Fruit fly (Drosophila melanogaster): ENCODE measurements around the gene CG32037.
A peak's percentile ranks its signal among the peaks of the same experiment; 100 is the strongest.

The CG32037 gene

dm6 chr3L:9457619-9458092, 34.4 kb downstream of the CG32037 start, which contains the start of gene CG3437:
TSS of gene CG3437 (minus strand) at chr3L:9457669.
- TF ChIP-seq CG34367 (tag; optimal IDR thresholded peaks at IDR 0.05) (peak; percentile 99), Ets98B (GFP tag; IDR thresholded peaks at IDR 0.05) (peak; percentile 100), CG17806 (tag; optimal IDR thresholded peaks at IDR 0.05) (peak; percentile 99), rn (GFP tag; IDR thresholded peaks at IDR 0.05) (peak; percentile 100), CG8301 (tag; optimal IDR thresholded peaks at IDR 0.05) (peak; percentile 100), Snoo (tag; optimal IDR thresholded peaks at IDR 0.05) (peak; percentile 99), fd96Ca (GFP tag; IDR thresholded peaks at IDR 0.05) (peak; percentile 100), CG10348 (GFP tag; IDR thresholded peaks at IDR 0.05) (peak; percentile 99), D1 (tag; optimal IDR thresholded peaks at IDR 0.05) (no peak), Pif1B (GFP tag; optimal IDR thresholded peaks at IDR 0.05) (peak; percentile 99), CG4496 (GFP tag; IDR thresholded peaks at IDR 0.05) (peak; percentile 100), CG14655 (GFP tag; optimal IDR thresholded peaks at IDR 0.05) (peak; percentile 100), Pif1A (GFP tag; optimal IDR thresholded peaks at IDR 0.05) (peak; percentile 100), CG15710 (tag; optimal IDR thresholded peaks at IDR 0.05) (peak; percentile 100), CG12605 (GFP tag; IDR thresholded peaks at IDR 0.05) (peak; percentile 100), CG13204 (GFP tag; optimal IDR thresholded peaks at IDR 0.05) (peak; percentile 98), CG8159 (tag; optimal IDR thresholded peaks at IDR 0.05) (peak; percentile 99), EcR (GFP tag; optimal IDR thresholded peaks at IDR 0.05) (peak; percentile 56), CG9948 (tag; optimal IDR thresholded peaks at IDR 0.05) (peak; percentile 100), CG32121 (GFP tag; IDR thresholded peaks at IDR 0.05) (peak; percentile 100), gl (tag; optimal IDR thresholded peaks at IDR 0.05) (peak; percentile 98)

DNA sequence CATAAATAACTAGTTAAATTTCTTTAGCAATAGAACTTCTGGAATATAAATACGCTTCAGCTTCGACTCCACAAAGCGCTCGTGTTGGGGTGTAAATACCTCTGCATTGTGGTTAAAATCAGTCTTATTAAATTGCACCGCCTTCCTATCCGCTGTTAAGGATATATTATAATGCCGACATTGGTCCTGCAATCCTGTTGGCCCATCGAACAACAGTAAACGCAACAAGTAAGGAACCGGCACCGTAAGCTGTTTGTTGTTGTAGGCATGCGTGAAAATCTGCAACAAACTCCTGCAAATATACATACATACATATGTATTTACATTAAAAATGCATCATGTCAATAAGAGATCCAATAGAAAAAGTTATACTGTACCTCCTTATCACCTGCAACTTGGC, 35.6 kb downstream of the CG32037 start:
- TF ChIP-seq CG12605 (GFP tag; IDR thresholded peaks at IDR 0.05) = no peak
- no peak for TF ChIP-seq CG15710 (tag; optimal IDR thresholded peaks at IDR 0.05)
- TF ChIP-seq Pif1B (GFP tag; optimal IDR thresholded peaks at IDR 0.05) = no peak
- TF ChIP-seq CG32121 (GFP tag; IDR thresholded peaks at IDR 0.05) = no peak
- TF ChIP-seq CG8159 (tag; optimal IDR thresholded peaks at IDR 0.05) = no peak
- no peak for TF ChIP-seq CG34367 (tag; optimal IDR thresholded peaks at IDR 0.05)
- TF ChIP-seq fd96Ca (GFP tag; IDR thresholded peaks at IDR 0.05) = no peak

- no peak for TF ChIP-seq gl (tag; optimal IDR thresholded peaks at IDR 0.05)
- TF ChIP-seq CG4496 (GFP tag; IDR thresholded peaks at IDR 0.05) = 0 out of 3 replicates have a peak, but pooled peaks have one; percentile 19
Observed at dm6 chr3L:9455819-9456388, 36.1 kb downstream of the CG32037 start, which contains the start of the genes phol and CG3552. TSS of gene phol (minus strand) at chr3L:9456281. TSS of gene CG3552 (plus strand) at chr3L:9456318.

dm6 chr3L:9452422-9452821, 39.6 kb downstream of the CG32037 start:
- TF ChIP-seq EcR (GFP tag; optimal IDR thresholded peaks at IDR 0.05) = no peak
- TF ChIP-seq CG13204 (GFP tag; optimal IDR thresholded peaks at IDR 0.05) = no peak
- no peak for TF ChIP-seq rn (GFP tag; IDR thresholded peaks at IDR 0.05)
- TF ChIP-seq CG4496 (GFP tag; IDR thresholded peaks at IDR 0.05) = 0 out of 3 replicates have a peak, but pooled peaks have one; percentile 6
- no peak for TF ChIP-seq CG34367 (tag; optimal IDR thresholded peaks at IDR 0.05)
- no peak for TF ChIP-seq CG8301 (tag; optimal IDR thresholded peaks at IDR 0.05)

DNA sequence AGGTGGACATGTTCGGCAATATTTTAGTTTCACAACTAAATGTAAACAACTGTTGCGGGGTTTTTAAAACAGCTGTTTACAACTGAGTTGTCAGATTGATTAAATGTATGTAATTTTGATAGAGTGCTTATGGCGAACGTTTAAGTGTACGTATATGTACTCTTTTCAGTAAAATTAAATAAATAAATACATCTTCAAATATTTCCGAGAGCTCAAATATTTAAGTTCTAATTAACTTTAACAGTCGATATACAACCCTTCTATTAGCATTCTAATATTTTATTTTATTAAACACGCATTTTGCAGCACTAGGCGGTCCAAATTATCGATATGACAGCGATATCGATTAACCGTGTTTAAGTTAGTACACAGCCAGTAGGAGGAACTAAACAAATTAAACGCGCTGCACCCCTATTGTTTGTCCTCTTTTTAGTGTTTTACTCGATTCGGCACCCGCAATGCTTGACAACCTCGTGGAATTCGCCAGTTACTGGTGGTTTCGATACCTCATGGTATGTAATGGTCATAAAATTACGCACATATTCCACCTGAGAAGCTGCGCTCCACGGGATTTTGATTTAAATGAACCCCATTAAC, 40.4 kb downstream of the CG32037 start, which contains the start of the genes CG3448 and ghi:
Gene CG3448 (minus strand): TSS at position 51 of the 597 bp plus-strand sequence.
Gene ghi (plus strand): TSS at position 355 of the 597 bp plus-strand sequence.
- TF ChIP-seq rn (GFP tag; IDR thresholded peaks at IDR 0.05) (0 out of 2 replicates have a peak, but pooled peaks have one; percentile 11), Pif1B (GFP tag; optimal IDR thresholded peaks at IDR 0.05) (peak; percentile 50), CG8301 (tag; optimal IDR thresholded peaks at IDR 0.05) (peak; percentile 45), CG34367 (tag; optimal IDR thresholded peaks at IDR 0.05) (no peak), EcR (GFP tag; optimal IDR thresholded peaks at IDR 0.05) (no peak), CG13204 (GFP tag; optimal IDR thresholded peaks at IDR 0.05) (no peak), Pif1A (GFP tag; optimal IDR thresholded peaks at IDR 0.05) (peak; percentile 62), CG8159 (tag; optimal IDR thresholded peaks at IDR 0.05) (peak; percentile 67), fd96Ca (GFP tag; IDR thresholded peaks at IDR 0.05) (no peak), CG4496 (GFP tag; IDR thresholded peaks at IDR 0.05) (peak; percentile 68; the same call in 2 of the 3 replicates), Snoo (tag; optimal IDR thresholded peaks at IDR 0.05) (peak; percentile 46), gl (tag; optimal IDR thresholded peaks at IDR 0.05) (peak; percentile 22), CG12605 (GFP tag; IDR thresholded peaks at IDR 0.05) (no peak), CG15710 (tag; optimal IDR thresholded peaks at IDR 0.05) (peak; percentile 20), CG17806 (tag; optimal IDR thresholded peaks at IDR 0.05) (peak; percentile 52), CG10348 (GFP tag; IDR thresholded peaks at IDR 0.05) (no peak), Ets98B (GFP tag; IDR thresholded peaks at IDR 0.05) (peak; percentile 51), CG9948 (tag; optimal IDR thresholded peaks at IDR 0.05) (peak; percentile 44), CG32121 (GFP tag; IDR thresholded peaks at IDR 0.05) (peak; percentile 51; the same call in 1 of the 2 replicates), D1 (tag; optimal IDR thresholded peaks at IDR 0.05) (no peak), CG14655 (GFP tag; optimal IDR thresholded peaks at IDR 0.05) (no peak)

DNA sequence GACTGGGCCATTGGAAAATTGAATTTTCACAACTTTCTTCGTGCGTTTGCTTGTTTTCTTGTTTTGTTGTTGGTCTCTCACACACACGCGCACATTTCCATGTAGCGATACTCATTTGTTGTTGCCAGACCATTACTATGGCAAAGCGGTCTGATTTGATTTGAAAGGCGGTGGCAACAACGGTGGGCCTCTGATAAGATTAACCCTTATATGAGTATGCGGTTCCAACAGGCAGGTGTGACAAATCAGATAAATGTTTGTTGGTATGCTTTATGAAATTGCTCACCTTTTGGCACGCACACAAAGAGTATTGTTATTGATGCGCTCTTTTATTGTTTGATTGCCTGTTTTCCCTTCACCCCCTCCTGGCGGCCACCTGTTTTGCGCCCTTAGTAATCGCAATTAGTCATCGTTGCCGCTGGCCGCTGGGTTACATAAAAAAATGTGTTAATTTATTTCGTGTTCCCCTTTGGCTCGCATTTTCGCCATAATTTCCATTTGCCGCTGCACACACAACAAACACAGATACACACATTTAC, 44.7 kb downstream of the CG32037 start:
- 0 out of 3 replicates have a peak, but pooled peaks have one; percentile 27 for TF ChIP-seq fd96Ca (GFP tag; IDR thresholded peaks at IDR 0.05)
- no peak for TF ChIP-seq Snoo (tag; optimal IDR thresholded peaks at IDR 0.05)
- no peak for TF ChIP-seq rn (GFP tag; IDR thresholded peaks at IDR 0.05)
- TF ChIP-seq CG17806 (tag; optimal IDR thresholded peaks at IDR 0.05) = no peak
- TF ChIP-seq gl (tag; optimal IDR thresholded peaks at IDR 0.05) = no peak
- 0 out of 3 replicates have a peak, but pooled peaks have one; percentile 37 for TF ChIP-seq CG4496 (GFP tag; IDR thresholded peaks at IDR 0.05)
- peak; percentile 5; the same call in 1 of the 2 replicates for TF ChIP-seq Ets98B (GFP tag; IDR thresholded peaks at IDR 0.05)
- peak; percentile 23; the same call in 1 of the 2 replicates for TF ChIP-seq CG12605 (GFP tag; IDR thresholded peaks at IDR 0.05)
- no peak for TF ChIP-seq CG8301 (tag; optimal IDR thresholded peaks at IDR 0.05)
- TF ChIP-seq CG32121 (GFP tag; IDR thresholded peaks at IDR 0.05) = 0 out of 2 replicates have a peak, but pooled peaks have one; percentile 7

All from whole organism, pupa.